Fruit fly (Drosophila melanogaster): ENCODE measurements around the gene Spn.
A peak's percentile ranks its signal among the peaks of the same experiment; 100 is the strongest.

Spn gene

dm6 chr3L:2582753-2583536 lies 28.9 kb upstream of the Spn start (continued):
- no peak for TF ChIP-seq Taf1 (GFP tag; IDR thresholded peaks at IDR 0.05)
- peak; percentile 11 for TF ChIP-seq CG6683 (GFP tag; optimal IDR thresholded peaks at IDR 0.05)
- peak; percentile 48 for TF ChIP-seq Deaf1 (tag; optimal IDR thresholded peaks at IDR 0.05)
- peak; percentile 17 for TF ChIP-seq CG4282 (GFP tag; optimal IDR thresholded peaks at IDR 0.05)
- TF ChIP-seq seq (GFP tag; IDR thresholded peaks at IDR 0.05), result peak; percentile 61
- peak; percentile 73 for TF ChIP-seq onecut (GFP tag; IDR thresholded peaks at IDR 0.05)
- peak; percentile 88 for TF ChIP-seq Oli (tag; optimal IDR thresholded peaks at IDR 0.05)
- peak; percentile 88 for TF ChIP-seq CG10979 (tag; optimal IDR thresholded peaks at IDR 0.05)
- TF ChIP-seq CG17359 (tag; optimal IDR thresholded peaks at IDR 0.05), result peak; percentile 93
- peak; percentile 75 for TF ChIP-seq CG4707 (GFP tag; optimal IDR thresholded peaks at IDR 0.05)
- peak; percentile 61 for TF ChIP-seq CG12155 (GFP tag; optimal IDR thresholded peaks at IDR 0.05)
- peak; percentile 58 for TF ChIP-seq CG3065 (GFP tag; optimal IDR thresholded peaks at IDR 0.05)
- 0 out of 3 replicates have a peak, but pooled peaks have one; percentile 10 for TF ChIP-seq HLH4C (GFP tag; IDR thresholded peaks at IDR 0.05; ENCODE audit: partially characterized antibody)
- TF ChIP-seq D (optimal IDR thresholded peaks at IDR 0.05), result no peak
- peak; percentile 86 for TF ChIP-seq D (GFP tag; optimal IDR thresholded peaks at IDR 0.05)
- peak; percentile 86 for TF ChIP-seq HLH3B (GFP tag; IDR thresholded peaks at IDR 0.05)
- TF ChIP-seq ara (GFP tag; IDR thresholded peaks at IDR 0.05), result peak; percentile 93
- no peak for TF ChIP-seq Dip3 (GFP tag; optimal IDR thresholded peaks at IDR 0.05)
- no peak for TF ChIP-seq h (optimal IDR thresholded peaks at IDR 0.05)
- TF ChIP-seq slbo (GFP tag; IDR thresholded peaks at IDR 0.05), result peak; percentile 41; the same call in 1 of the 2 replicates
- TF ChIP-seq CG9437 (GFP tag; optimal IDR thresholded peaks at IDR 0.05), result peak; percentile 66
- peak; percentile 91 for TF ChIP-seq stc (GFP tag; IDR thresholded peaks at IDR 0.05)

dm6 chr3L:2582290-2582689 lies 28.2 kb upstream of the Spn start:
- TF ChIP-seq zfh1 (GFP tag; IDR thresholded peaks at IDR 0.05), result peak; percentile 43; the same call in 1 of the 3 replicates
- no peak for TF ChIP-seq dm (GFP tag; optimal IDR thresholded peaks at IDR 0.05)
- no peak for TF ChIP-seq Hr51 (GFP tag; optimal IDR thresholded peaks at IDR 0.05)
- no peak for TF ChIP-seq Xrp1 (GFP tag; IDR thresholded peaks at IDR 0.05)
- peak; percentile 73 for TF ChIP-seq sens (GFP tag)
- no peak for TF ChIP-seq CG4820 (GFP tag; optimal IDR thresholded peaks at IDR 0.05)
- TF ChIP-seq CG10431 (GFP tag; optimal IDR thresholded peaks at IDR 0.05), result no peak
- TF ChIP-seq Dp (GFP tag; optimal IDR thresholded peaks at IDR 0.05), result no peak
- 0 out of 3 replicates have a peak, but pooled peaks have one; percentile 17 for TF ChIP-seq sr (GFP tag; IDR thresholded peaks at IDR 0.05)
- TF ChIP-seq Max (GFP tag; optimal IDR thresholded peaks at IDR 0.05), result no peak
- no peak for TF ChIP-seq Tbp (GFP tag; optimal IDR thresholded peaks at IDR 0.05)
- peak; percentile 8 for TF ChIP-seq CG8359 (GFP tag; optimal IDR thresholded peaks at IDR 0.05; ENCODE audit: borderline replicate concordance)
- TF ChIP-seq ssp (GFP tag; IDR thresholded peaks at IDR 0.05), result no peak
- no peak for TF ChIP-seq CG12071 (GFP tag; optimal IDR thresholded peaks at IDR 0.05)
- TF ChIP-seq fu2 (GFP tag; optimal IDR thresholded peaks at IDR 0.05), result no peak
- no peak for TF ChIP-seq peb (GFP tag; IDR thresholded peaks at IDR 0.05)
- TF ChIP-seq CG31365 (tag; optimal IDR thresholded peaks at IDR 0.05), result no peak
- TF ChIP-seq MTF-1 (GFP tag; optimal IDR thresholded peaks at IDR 0.05; ENCODE audit: borderline replicate concordance), result no peak
- TF ChIP-seq CG1603 (tag; optimal IDR thresholded peaks at IDR 0.05), result peak; percentile 41
- TF ChIP-seq CG3726 (GFP tag; IDR thresholded peaks at IDR 0.05), result 0 out of 3 replicates have a peak, but pooled peaks have one; percentile 24
- peak; percentile 41; the same call in 1 of the 2 replicates for TF ChIP-seq Awh (GFP tag; IDR thresholded peaks at IDR 0.05)
- no peak for TF ChIP-seq salm (tag; optimal IDR thresholded peaks at IDR 0.05)
- no peak for TF ChIP-seq CG12744 (GFP tag; optimal IDR thresholded peaks at IDR 0.05)
- TF ChIP-seq mam (GFP tag; optimal IDR thresholded peaks at IDR 0.05), result no peak
- TF ChIP-seq crol (GFP tag; IDR thresholded peaks at IDR 0.05), result peak; percentile 56; the same call in 1 of the 2 replicates
- TF ChIP-seq trem (tag; optimal IDR thresholded peaks at IDR 0.05), result peak; percentile 3
- TF ChIP-seq lbe (GFP tag; optimal IDR thresholded peaks at IDR 0.05), result no peak
- TF ChIP-seq CG11504 (tag; optimal IDR thresholded peaks at IDR 0.05), result no peak
- no peak for TF ChIP-seq CG17359 (tag; optimal IDR thresholded peaks at IDR 0.05)
- no peak for TF ChIP-seq CG2889 (GFP tag; IDR thresholded peaks at IDR 0.05)
